Worm (Caenorhabditis elegans) whole organism, midembryonic: ENCODE measurements around the gene fut-8.

ENCODE experiments used
- T22C8.4 ChIP-seq: fragments of 200-800 bp; sonication (Bioruptor generic); IDR thresholded peaks from 2 replicates; pipeline ENCODE4 v1.3.6; 2022; ENCODE audit warnings: missing genetic modification characterization, missing compliant biosample characterization
- cog-1 ChIP-seq: sonication (generic microtip); optimal IDR thresholded peaks from 2 replicates; lab custom pipeline; 2016; ENCODE audit warnings: missing genetic modification characterization, missing compliant biosample characterization
- flt-1 ChIP-seq: fragments of 200-800 bp; sonication (Bioruptor generic); IDR thresholded peaks from 2 replicates; pipeline ENCODE4 v1.3.6; 2022; ENCODE audit warnings: missing genetic modification characterization, missing compliant biosample characterization
- klf-2 ChIP-seq: fragments of 200-800 bp; sonication (Bioruptor generic); conservative IDR thresholded peaks from 2 replicates; pipeline ENCODE4 v1.3.6; 2022; ENCODE audit warnings: missing genetic modification reagents, missing genetic modification characterization, missing compliant biosample characterization
- med-1 ChIP-seq: sonication (generic microtip); optimal IDR thresholded peaks from 2 replicates; lab custom pipeline; 2017; ENCODE audit warnings: missing genetic modification characterization, mild to moderate bottlenecking, missing compliant biosample characterization, antibody characterized with exemption, missing genetic modification reagents; ENCODE audit not compliant: insufficient read depth
- ref-1 ChIP-seq: fragments of 200-800 bp; sonication (Bioruptor generic); conservative IDR thresholded peaks from 2 replicates; pipeline ENCODE4 v1.3.6; 2022; ENCODE audit warnings: missing genetic modification reagents, missing genetic modification characterization, missing compliant biosample characterization
- tab-1 ChIP-seq: fragments of 200-800 bp; sonication (Bioruptor generic); IDR thresholded peaks from 2 replicates; pipeline ENCODE4 v1.3.6; 2022; ENCODE audit warnings: missing genetic modification characterization, missing compliant biosample characterization
- ztf-23 ChIP-seq: fragments of 200-800 bp; sonication (Bioruptor generic); IDR thresholded peaks from 2 replicates; pipeline ENCODE4 v1.3.6; 2022; ENCODE audit warnings: missing genetic modification reagents, missing genetic modification characterization, missing compliant biosample characterization
- ztf-29 ChIP-seq: fragments of 200-800 bp; sonication (Bioruptor generic); IDR thresholded peaks from 2 replicates; pipeline ENCODE4 v1.3.6; 2022; ENCODE audit warnings: missing genetic modification reagents, missing genetic modification characterization, missing compliant biosample characterization

Gene fut-8

DNA sequence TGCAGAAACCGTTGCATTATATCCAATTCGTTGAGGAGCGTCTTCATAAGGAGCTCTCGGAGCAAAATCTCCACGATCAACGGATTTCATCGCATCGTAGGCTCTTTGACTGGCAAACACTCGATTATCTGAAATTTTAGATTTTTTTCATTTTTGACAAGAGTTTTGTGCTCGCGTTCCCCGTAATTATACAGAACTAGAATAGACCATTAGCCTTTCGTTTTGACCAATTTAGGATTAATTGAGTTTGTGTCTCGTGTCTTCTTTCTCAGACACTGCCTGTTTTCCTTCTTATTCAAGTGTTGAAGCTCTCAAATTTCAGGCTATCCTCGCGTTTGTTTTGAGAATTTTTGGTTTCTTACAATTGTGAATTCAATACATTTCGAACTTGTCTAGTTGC is 27.2 kb downstream of the fut-8 start:
- no peak for TF ChIP-seq cog-1 (tag; lab: Kevin White, UChicago)
- TF ChIP-seq ztf-23 (GFP tag; lab: Robert Waterston, UW), result no peak
- no peak for TF ChIP-seq med-1 (GFP tag; lab: Kevin White, UChicago)
- TF ChIP-seq ref-1 (GFP tag; lab: Robert Waterston, UW), result no peak
- no peak for TF ChIP-seq T22C8.4 (GFP tag; lab: Robert Waterston, UW)
- no peak for TF ChIP-seq klf-2 (GFP tag; lab: Robert Waterston, UW)
- TF ChIP-seq tab-1 (GFP tag; lab: Robert Waterston, UW), result no peak
- TF ChIP-seq ztf-29 (GFP tag; lab: Robert Waterston, UW), result no peak
- no peak for TF ChIP-seq flt-1 (GFP tag; lab: Robert Waterston, UW)

DNA sequence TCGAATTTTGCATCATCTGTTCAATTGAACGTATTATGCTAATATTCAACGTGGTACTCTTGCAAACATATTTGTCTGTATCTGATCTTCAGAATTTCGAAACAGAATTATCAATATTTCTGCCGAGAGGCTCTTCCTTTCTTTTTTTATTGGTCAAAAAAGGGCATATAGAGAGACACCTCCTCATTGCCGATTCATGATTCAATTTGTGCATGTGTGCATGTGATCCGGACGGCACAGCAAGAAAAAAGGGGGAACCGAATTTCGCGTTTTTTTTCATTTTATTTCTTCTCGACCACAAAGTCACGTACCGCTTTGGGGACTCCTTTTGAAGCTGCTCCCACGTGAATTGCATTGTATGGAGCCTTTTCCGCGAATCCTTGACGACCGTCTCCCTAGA is 28.8 kb downstream of the fut-8 start, which contains the start of gene mcp-1:
Gene mcp-1, plus strand, starts transcription at position 292 of the 400 bp plus-strand sequence.
- TF ChIP-seq ref-1 (GFP tag; lab: Robert Waterston, UW), result no peak
- no peak for TF ChIP-seq klf-2 (GFP tag; lab: Robert Waterston, UW)
- no peak for TF ChIP-seq ztf-29 (GFP tag; lab: Robert Waterston, UW)

DNA sequence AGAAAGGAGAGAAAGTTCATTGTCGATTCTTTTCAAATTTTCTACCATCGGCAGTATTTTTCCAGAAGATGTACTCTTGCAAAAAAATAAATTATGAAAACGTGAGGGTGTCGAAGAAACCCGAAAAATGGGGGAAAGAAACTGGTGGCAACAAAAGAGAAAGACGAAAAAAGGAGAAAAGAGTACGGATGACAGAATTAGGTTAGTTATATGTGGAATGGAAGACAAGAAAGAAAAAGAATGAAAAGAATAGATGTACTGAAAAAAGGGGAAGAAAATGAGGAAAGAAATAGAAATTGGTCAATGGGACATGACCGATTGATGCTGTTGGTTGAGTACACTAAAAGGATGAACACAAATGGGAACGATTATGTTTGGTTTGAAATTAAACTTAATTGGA is 34.7 kb downstream of the fut-8 start:
- no peak for TF ChIP-seq T22C8.4 (GFP tag; lab: Robert Waterston, UW)
- no peak for TF ChIP-seq flt-1 (GFP tag; lab: Robert Waterston, UW)
- no peak for TF ChIP-seq med-1 (GFP tag; lab: Kevin White, UChicago)
- no peak for TF ChIP-seq tab-1 (GFP tag; lab: Robert Waterston, UW)
- no peak for TF ChIP-seq klf-2 (GFP tag; lab: Robert Waterston, UW)
- no peak for TF ChIP-seq ztf-29 (GFP tag; lab: Robert Waterston, UW)
- TF ChIP-seq cog-1 (tag; lab: Kevin White, UChicago), result no peak
- no peak for TF ChIP-seq ztf-23 (GFP tag; lab: Robert Waterston, UW)
- TF ChIP-seq ref-1 (GFP tag; lab: Robert Waterston, UW), result no peak

DNA sequence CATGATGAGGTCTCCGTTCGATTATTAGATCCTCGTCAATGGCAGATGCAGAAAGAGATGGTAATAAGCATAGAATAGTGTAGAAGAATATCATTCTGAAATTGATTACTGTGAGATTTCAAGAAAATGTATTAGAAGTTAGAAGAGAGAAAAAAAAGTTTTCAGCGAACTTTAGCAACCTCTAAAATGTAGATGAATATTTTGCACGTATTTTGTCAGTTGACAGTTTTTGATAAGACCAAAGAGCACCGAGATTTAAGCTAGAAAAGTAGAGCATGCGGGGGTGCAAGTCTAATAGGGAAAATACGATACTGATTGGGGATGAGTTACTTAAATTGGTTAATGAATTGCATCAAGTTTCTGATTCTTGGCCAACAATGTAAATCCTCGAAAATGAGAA is 35.5 kb downstream of the fut-8 start, which contains the start of gene M03F8.6:
Gene M03F8.6, minus strand, starts transcription at position 101 of the 400 bp plus-strand sequence.
- TF ChIP-seq ztf-29 (GFP tag; lab: Robert Waterston, UW), result no peak
- no peak for TF ChIP-seq tab-1 (GFP tag; lab: Robert Waterston, UW)
- no peak for TF ChIP-seq cog-1 (tag; lab: Kevin White, UChicago)
- TF ChIP-seq ztf-23 (GFP tag; lab: Robert Waterston, UW), result no peak
- no peak for TF ChIP-seq ref-1 (GFP tag; lab: Robert Waterston, UW)

DNA sequence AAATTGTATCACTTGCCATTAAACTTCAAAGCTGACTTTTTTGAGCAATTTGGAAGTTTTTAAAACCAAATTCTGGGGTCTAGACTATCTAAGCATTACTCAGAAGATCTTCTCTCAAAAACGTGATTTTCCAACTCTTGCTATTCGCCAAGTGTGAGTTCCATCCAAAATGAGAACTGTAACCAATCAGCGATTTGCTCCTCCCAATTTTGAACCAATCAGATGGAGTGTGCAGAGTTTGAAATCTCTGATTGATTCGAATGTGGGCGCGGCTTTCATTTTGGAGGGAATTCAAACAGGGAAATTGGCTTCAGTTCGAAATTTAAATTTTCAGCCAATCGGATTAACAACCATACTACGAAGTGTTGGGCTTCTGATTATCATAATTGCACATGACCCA is 37.2 kb downstream of the fut-8 start:
- no peak for TF ChIP-seq med-1 (GFP tag; lab: Kevin White, UChicago)

DNA sequence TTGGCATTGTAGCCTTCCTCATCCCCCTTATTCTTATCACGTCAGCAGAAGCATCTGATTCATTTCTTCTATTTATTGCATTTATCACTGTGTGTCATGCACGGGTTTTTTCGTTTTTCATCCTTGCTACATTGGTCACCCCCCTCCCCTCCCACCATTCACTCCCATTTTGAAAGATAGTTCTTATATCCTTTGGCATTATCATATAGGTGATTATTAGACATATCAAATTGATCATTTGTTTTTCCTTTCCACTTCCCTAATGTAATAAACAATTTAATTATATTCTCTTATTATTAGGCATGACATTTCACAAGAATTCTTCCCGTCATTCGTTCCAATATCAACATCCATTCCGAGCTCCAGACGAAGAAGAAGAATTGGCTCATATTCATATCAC is 39.1 kb downstream of the fut-8 start, which contains the start of gene M03F8.1:
Gene M03F8.1, plus strand, starts transcription at position 301 of the 400 bp plus-strand sequence.
- TF ChIP-seq med-1 (GFP tag; lab: Kevin White, UChicago) (no peak), T22C8.4 (GFP tag; lab: Robert Waterston, UW) (no peak), tab-1 (GFP tag; lab: Robert Waterston, UW) (no peak), ztf-29 (GFP tag; lab: Robert Waterston, UW) (no peak), flt-1 (GFP tag; lab: Robert Waterston, UW) (no peak), ref-1 (GFP tag; lab: Robert Waterston, UW) (no peak)

DNA sequence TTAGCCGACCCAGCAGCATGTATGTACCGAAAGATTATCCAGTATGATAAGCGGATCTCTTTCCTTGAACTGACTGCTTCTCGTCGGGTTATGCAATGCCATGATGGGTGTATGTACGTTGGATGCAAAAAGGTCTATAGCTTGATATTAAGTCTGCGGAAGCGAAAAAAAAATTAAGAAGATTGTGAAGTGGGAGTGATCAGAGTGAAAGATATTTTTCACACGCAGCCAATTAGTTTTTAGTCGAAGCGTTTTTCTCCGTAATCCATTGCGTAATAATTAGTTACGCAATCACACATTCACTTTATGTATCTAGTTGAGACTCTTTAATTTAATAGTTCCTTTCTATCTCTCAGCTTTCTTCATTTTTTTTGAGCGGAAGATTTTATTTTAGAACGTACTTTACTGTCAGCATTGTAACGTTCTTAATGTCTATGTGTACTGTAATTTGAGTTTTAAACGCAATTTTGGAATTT is 40.6 kb downstream of the fut-8 start:
- no peak for TF ChIP-seq flt-1 (GFP tag; lab: Robert Waterston, UW)

DNA sequence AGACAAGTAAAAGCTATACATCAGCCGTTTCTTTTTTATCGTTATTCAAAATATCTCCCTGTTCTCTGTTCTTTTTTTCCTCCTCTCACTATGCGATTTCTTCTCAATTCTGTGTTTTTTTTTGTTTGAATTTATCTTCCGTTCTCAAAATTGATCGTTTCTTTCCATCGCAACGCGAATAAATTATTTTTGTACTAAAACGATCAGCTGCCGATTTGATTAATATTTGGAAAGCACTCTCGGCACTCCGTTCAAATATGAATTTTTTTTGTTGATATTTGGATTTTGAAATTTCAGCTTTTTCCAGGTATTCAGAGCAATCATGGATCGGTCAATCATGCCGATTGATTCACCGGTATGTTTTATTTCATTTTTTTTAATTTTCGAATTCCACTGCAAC is 47.1 kb downstream of the fut-8 start, which contains the start of gene pst-1:
Gene pst-1, plus strand, starts transcription at position 301 of the 400 bp plus-strand sequence.
- TF ChIP-seq flt-1 (GFP tag; lab: Robert Waterston, UW) (no peak), ztf-29 (GFP tag; lab: Robert Waterston, UW) (no peak), med-1 (GFP tag; lab: Kevin White, UChicago) (no peak), ref-1 (GFP tag; lab: Robert Waterston, UW) (no peak), cog-1 (tag; lab: Kevin White, UChicago) (no peak), T22C8.4 (GFP tag; lab: Robert Waterston, UW) (no peak), tab-1 (GFP tag; lab: Robert Waterston, UW) (no peak), klf-2 (GFP tag; lab: Robert Waterston, UW) (no peak), ztf-23 (GFP tag; lab: Robert Waterston, UW) (no peak)

DNA sequence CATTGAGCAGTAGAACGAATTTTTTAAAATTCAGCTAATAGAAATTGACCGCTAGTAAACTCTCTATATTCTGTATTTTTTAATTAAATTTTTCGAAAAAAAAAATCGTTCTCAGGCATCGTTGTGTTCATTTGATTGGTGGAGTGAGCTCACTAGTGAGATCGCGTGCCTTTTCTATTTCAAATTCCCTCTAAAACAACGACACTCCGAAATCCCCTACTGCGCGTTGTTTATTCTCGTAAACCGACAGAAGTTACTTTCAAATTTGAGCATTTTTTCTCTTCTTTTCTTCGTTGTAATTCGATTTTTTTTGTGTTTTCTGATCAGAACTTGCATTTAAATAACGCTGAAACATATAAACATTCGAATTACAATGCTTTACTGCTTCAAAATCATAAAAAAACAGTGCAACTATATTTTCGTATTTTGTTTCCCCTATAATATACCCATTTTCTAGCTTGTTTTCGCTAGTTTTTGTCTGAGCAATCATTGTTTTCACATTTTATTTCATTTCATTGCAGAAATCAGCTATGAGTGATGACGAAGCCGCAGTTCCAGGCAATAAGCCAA is 50.7 kb downstream of the fut-8 start, which contains the start of gene syf-3:
Gene syf-3, plus strand, starts transcription at position 520 of the 570 bp plus-strand sequence.
- TF ChIP-seq klf-2 (GFP tag; lab: Robert Waterston, UW) (no peak), T22C8.4 (GFP tag; lab: Robert Waterston, UW) (no peak), tab-1 (GFP tag; lab: Robert Waterston, UW) (no peak), flt-1 (GFP tag; lab: Robert Waterston, UW) (no peak), cog-1 (tag; lab: Kevin White, UChicago) (no peak), ref-1 (GFP tag; lab: Robert Waterston, UW) (no peak), ztf-29 (GFP tag; lab: Robert Waterston, UW) (no peak), ztf-23 (GFP tag; lab: Robert Waterston, UW) (no peak)
